Worm (Caenorhabditis elegans): ENCODE measurements around the gene hrpa-2.

hrpa-2 gene

ce11 chrX:5243382-5243979 is 27.3 kb downstream of the hrpa-2 start, which contains the start of gene mtm-5:
TSS of gene mtm-5 (minus strand) at chrX:5243408.
- TF ChIP-seq lin-32 (GFP tag; optimal IDR thresholded peaks at IDR 0.05) (peak; percentile 79), ces-1 (GFP tag; optimal IDR thresholded peaks at IDR 0.05) (peak; percentile 78), mep-1 (tag; optimal IDR thresholded peaks at IDR 0.05) (no peak)

- TF ChIP-seq nhr-76 (tag; optimal IDR thresholded peaks at IDR 0.05), result no peak
- no peak for TF ChIP-seq cnd-1 (tag; optimal IDR thresholded peaks at IDR 0.05)
- TF ChIP-seq unc-39 (tag; optimal IDR thresholded peaks at IDR 0.05), result no peak
- no peak for TF ChIP-seq ceh-83 (GFP tag; optimal IDR thresholded peaks at IDR 0.05)
- TF ChIP-seq elt-3 (tag; optimal IDR thresholded peaks at IDR 0.05), result no peak
- no peak for TF ChIP-seq ces-1 (GFP tag; optimal IDR thresholded peaks at IDR 0.05)
- TF ChIP-seq pha-4 (tag; optimal IDR thresholded peaks at IDR 0.05), result peak; percentile 51
- no peak for TF ChIP-seq snpc-4 (tag; optimal IDR thresholded peaks at IDR 0.05)
- no peak for TF ChIP-seq lin-32 (GFP tag; optimal IDR thresholded peaks at IDR 0.05)
- TF ChIP-seq bed-3 (GFP tag; optimal IDR thresholded peaks at IDR 0.05), result no peak
- no peak for TF ChIP-seq nhr-2 (tag; optimal IDR thresholded peaks at IDR 0.05)
- TF ChIP-seq tbx-8 (GFP tag; optimal IDR thresholded peaks at IDR 0.05), result no peak
- peak; percentile 39 for TF ChIP-seq lsy-2 (tag; optimal IDR thresholded peaks at IDR 0.05)
- TF ChIP-seq drap-1 (GFP tag; optimal IDR thresholded peaks at IDR 0.05), result no peak
- TF ChIP-seq blmp-1 (tag; optimal IDR thresholded peaks at IDR 0.05), result no peak
- no peak for TF ChIP-seq nhr-237 (tag; optimal IDR thresholded peaks at IDR 0.05)
- no peak for TF ChIP-seq elt-1 (tag; optimal IDR thresholded peaks at IDR 0.05; ENCODE audit: borderline replicate concordance, insufficient read depth)
- no peak for TF ChIP-seq flh-1 (GFP tag; optimal IDR thresholded peaks at IDR 0.05)
- TF ChIP-seq hlh-1 (tag; optimal IDR thresholded peaks at IDR 0.05), result peak; percentile 28
- TF ChIP-seq lin-13 (tag; optimal IDR thresholded peaks at IDR 0.05), result peak; percentile 76
- TF ChIP-seq mep-1 (tag; optimal IDR thresholded peaks at IDR 0.05), result peak; percentile 23
- TF ChIP-seq ceh-39 (tag; optimal IDR thresholded peaks at IDR 0.05), result no peak
- TF ChIP-seq sptf-1 (tag; optimal IDR thresholded peaks at IDR 0.05), result peak; percentile 6
- TF ChIP-seq zip-8 (tag; optimal IDR thresholded peaks at IDR 0.05), result no peak
- no peak for TF ChIP-seq ceh-43 (GFP tag; optimal IDR thresholded peaks at IDR 0.05)
- TF ChIP-seq nhr-28 (tag; optimal IDR thresholded peaks at IDR 0.05), result no peak
- no peak for TF ChIP-seq mls-2 (tag; optimal IDR thresholded peaks at IDR 0.05)
- TF ChIP-seq sem-2 (GFP tag; optimal IDR thresholded peaks at IDR 0.05), result no peak
- no peak for TF ChIP-seq unc-120 (tag; optimal IDR thresholded peaks at IDR 0.05; ENCODE audit: poor library complexity, severe bottlenecking)
Observed at ce11 chrX:5244041-5244440, 27.9 kb downstream of the hrpa-2 start, which contains the start of gene Y34B4A.7. TSS of gene Y34B4A.7 (plus strand) at chrX:5244337.

ce11 chrX:5248754-5249153 is 32.6 kb downstream of the hrpa-2 start:
- TF ChIP-seq mls-2 (tag; optimal IDR thresholded peaks at IDR 0.05), result no peak
- TF ChIP-seq lin-13 (tag; optimal IDR thresholded peaks at IDR 0.05), result no peak
- TF ChIP-seq zip-8 (tag; optimal IDR thresholded peaks at IDR 0.05), result peak; percentile 69

ce11 chrX:5249603-5250002 is 33.4 kb downstream of the hrpa-2 start, which contains the start of gene Y34B4A.10:
TSS of gene Y34B4A.10 (plus strand) at chrX:5249903.
- TF ChIP-seq mep-1 (tag; optimal IDR thresholded peaks at IDR 0.05), result no peak
- no peak for TF ChIP-seq sptf-1 (tag; optimal IDR thresholded peaks at IDR 0.05)
- TF ChIP-seq hlh-1 (tag; optimal IDR thresholded peaks at IDR 0.05), result no peak
- TF ChIP-seq mls-2 (tag; optimal IDR thresholded peaks at IDR 0.05), result no peak

- TF ChIP-seq bed-3 (GFP tag; optimal IDR thresholded peaks at IDR 0.05) (no peak), mls-2 (tag; optimal IDR thresholded peaks at IDR 0.05) (no peak), M03D4.4 (tag; optimal IDR thresholded peaks at IDR 0.05) (no peak), tbx-8 (GFP tag; optimal IDR thresholded peaks at IDR 0.05) (no peak), cnd-1 (tag; optimal IDR thresholded peaks at IDR 0.05) (no peak), unc-120 (tag; optimal IDR thresholded peaks at IDR 0.05; ENCODE audit: poor library complexity, severe bottlenecking) (no peak), nhr-12 (tag; optimal IDR thresholded peaks at IDR 0.05) (no peak), elt-1 (tag; optimal IDR thresholded peaks at IDR 0.05; ENCODE audit: borderline replicate concordance, insufficient read depth) (no peak), elt-3 (tag; optimal IDR thresholded peaks at IDR 0.05) (no peak), sptf-1 (tag; optimal IDR thresholded peaks at IDR 0.05) (no peak)
Observed at ce11 chrX:5252798-5253197, 36.6 kb downstream of the hrpa-2 start, which contains the start of gene nspg-14. TSS of gene nspg-14 (plus strand) at chrX:5253047.
